Fruit fly (Drosophila melanogaster): Measurements from ENCODE around the gene Usp32.
A peak's percentile ranks its signal among the peaks of the same experiment; 100 is the strongest.

Gene Usp32

DNA sequence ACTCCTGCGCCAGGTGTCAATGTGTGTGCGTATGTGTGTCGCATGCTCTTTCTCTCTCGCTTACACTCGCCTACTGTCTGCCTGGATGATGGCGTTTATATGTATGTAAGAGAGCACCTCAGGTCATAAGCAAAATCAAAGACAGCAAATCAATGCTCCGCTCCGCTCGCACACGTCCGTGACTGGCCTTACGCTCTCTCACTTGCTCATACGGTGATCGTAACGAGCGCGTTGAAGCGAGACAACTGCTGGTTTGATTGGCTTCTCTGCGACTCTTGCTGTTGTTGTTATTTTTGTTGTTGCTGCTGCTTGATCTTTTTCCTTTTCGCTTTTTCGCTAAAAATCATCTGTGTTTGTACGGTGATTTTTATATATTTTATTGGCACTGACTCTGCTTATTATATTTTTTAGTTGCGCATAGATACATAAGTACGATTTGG lies 24.6 kb downstream of the Usp32 start (continued):
- TF ChIP-seq CG3919 (GFP tag; optimal IDR thresholded peaks at IDR 0.05): no peak
- TF ChIP-seq vri (GFP tag; optimal IDR thresholded peaks at IDR 0.05): peak; percentile 72
- no peak for TF ChIP-seq Sox15 (GFP tag; optimal IDR thresholded peaks at IDR 0.05)
- peak; percentile 69 for TF ChIP-seq CG1621 (tag; optimal IDR thresholded peaks at IDR 0.05)
- TF ChIP-seq esn (GFP tag; optimal IDR thresholded peaks at IDR 0.05): no peak
- peak; percentile 72 for TF ChIP-seq CG6163 (GFP tag; IDR thresholded peaks at IDR 0.05)
- TF ChIP-seq Hr39 (GFP tag; optimal IDR thresholded peaks at IDR 0.05): no peak

dm6 chr3L:19896280-19896891 lies 25.4 kb downstream of the Usp32 start:
- no peak for TF ChIP-seq CG6792 (GFP tag; optimal IDR thresholded peaks at IDR 0.05)
- TF ChIP-seq CG16779 (tag; optimal IDR thresholded peaks at IDR 0.05): no peak
- TF ChIP-seq Blimp-1 (GFP tag; optimal IDR thresholded peaks at IDR 0.05): peak; percentile 70
- TF ChIP-seq dsx (GFP tag; optimal IDR thresholded peaks at IDR 0.05; ENCODE audit: poor library complexity, severe bottlenecking): peak; percentile 3
- no peak for TF ChIP-seq svp (GFP tag)
- no peak for TF ChIP-seq CG6276 (GFP tag; optimal IDR thresholded peaks at IDR 0.05)
- no peak for TF ChIP-seq fd85E (GFP tag; optimal IDR thresholded peaks at IDR 0.05)
- TF ChIP-seq CG1621 (tag; optimal IDR thresholded peaks at IDR 0.05): no peak

- TF ChIP-seq Eip75B (GFP tag; optimal IDR thresholded peaks at IDR 0.05): no peak
- peak; percentile 15 for TF ChIP-seq Eip93F (GFP tag; optimal IDR thresholded peaks at IDR 0.05)
- peak; percentile 48 for TF ChIP-seq esn (GFP tag; optimal IDR thresholded peaks at IDR 0.05)
- no peak for TF ChIP-seq CG4318 (GFP tag; optimal IDR thresholded peaks at IDR 0.05)
- TF ChIP-seq CG16779 (tag; optimal IDR thresholded peaks at IDR 0.05): peak; percentile 29
- TF ChIP-seq acj6 (GFP tag; optimal IDR thresholded peaks at IDR 0.05): peak; percentile 43
- peak; percentile 57 for TF ChIP-seq CG6276 (GFP tag; optimal IDR thresholded peaks at IDR 0.05)
- TF ChIP-seq CG8632 (GFP tag; optimal IDR thresholded peaks at IDR 0.05): peak; percentile 10
- no peak for TF ChIP-seq CG8319 (GFP tag; optimal IDR thresholded peaks at IDR 0.05)
- TF ChIP-seq Smox (GFP tag; optimal IDR thresholded peaks at IDR 0.05): no peak
- no peak for TF ChIP-seq cyc (GFP tag; optimal IDR thresholded peaks at IDR 0.05)
- no peak for TF ChIP-seq Gug (GFP tag; IDR thresholded peaks at IDR 0.05)
- peak; percentile 19 for TF ChIP-seq CG1621 (tag; optimal IDR thresholded peaks at IDR 0.05)
- TF ChIP-seq CG11762 (GFP tag; optimal IDR thresholded peaks at IDR 0.05; ENCODE audit: insufficient read depth): no peak
- TF ChIP-seq CG7368 (GFP tag; optimal IDR thresholded peaks at IDR 0.05): peak; percentile 47
- no peak for TF ChIP-seq Sox15 (GFP tag; optimal IDR thresholded peaks at IDR 0.05)
- peak; percentile 59 for TF ChIP-seq Ets96B (tag; optimal IDR thresholded peaks at IDR 0.05)
- TF ChIP-seq CG6792 (GFP tag; optimal IDR thresholded peaks at IDR 0.05): peak; percentile 4
- TF ChIP-seq CG10631 (GFP tag; optimal IDR thresholded peaks at IDR 0.05): no peak
- peak; percentile 57 for TF ChIP-seq CG6808 (GFP tag; optimal IDR thresholded peaks at IDR 0.05)
- peak; percentile 65 for TF ChIP-seq CG32006 (GFP tag; optimal IDR thresholded peaks at IDR 0.05)
- TF ChIP-seq dac (GFP tag; optimal IDR thresholded peaks at IDR 0.05): no peak
- TF ChIP-seq vri (GFP tag; optimal IDR thresholded peaks at IDR 0.05): peak; percentile 32
- no peak for TF ChIP-seq CG11902 (GFP tag; optimal IDR thresholded peaks at IDR 0.05)
- TF ChIP-seq CG15336 (GFP tag; IDR thresholded peaks at IDR 0.05): peak; percentile 20
- peak; percentile 20 for TF ChIP-seq CG10669 (GFP tag; optimal IDR thresholded peaks at IDR 0.05)
- TF ChIP-seq Sox102F (GFP tag; optimal IDR thresholded peaks at IDR 0.05): peak; percentile 15
- TF ChIP-seq Sox14 (GFP tag; optimal IDR thresholded peaks at IDR 0.05): peak; percentile 46
- no peak for TF ChIP-seq Lpt (GFP tag; optimal IDR thresholded peaks at IDR 0.05)
- peak; percentile 42; the same call in 2 of the 3 replicates for TF ChIP-seq CG8119 (GFP tag; IDR thresholded peaks at IDR 0.05)
- no peak for TF ChIP-seq spab (GFP tag; optimal IDR thresholded peaks at IDR 0.05)
- TF ChIP-seq OdsH (GFP tag; optimal IDR thresholded peaks at IDR 0.05): peak; percentile 39
- no peak for TF ChIP-seq Ets21C (GFP tag; optimal IDR thresholded peaks at IDR 0.05)
- TF ChIP-seq topi (GFP tag; optimal IDR thresholded peaks at IDR 0.05): peak; percentile 64
- peak; percentile 50 for TF ChIP-seq Hr4 (GFP tag; optimal IDR thresholded peaks at IDR 0.05)
- TF ChIP-seq fkh (GFP tag; optimal IDR thresholded peaks at IDR 0.05): peak; percentile 33
- peak; percentile 67 for TF ChIP-seq achi (GFP tag; optimal IDR thresholded peaks at IDR 0.05)
- peak; percentile 28 for TF ChIP-seq lz (GFP tag; optimal IDR thresholded peaks at IDR 0.05)
These were observed 26.1 kb downstream of the Usp32 start for dm6 chr3L:19896892-19897684.
